Fruit fly (Drosophila melanogaster) whole organism, embryonic: ENCODE results near the gene Cwc25.

Experiments used
- Atf-2 ChIP-seq: fragments of 200-800 bp; sonication (Bioruptor generic); optimal IDR thresholded peaks from 2 replicates; lab custom pipeline; 2016; ENCODE audit warnings: missing biosample characterization, missing genetic modification characterization
- Bteb2 ChIP-seq: fragments of 200-800 bp; sonication (Bioruptor generic); optimal IDR thresholded peaks from 2 replicates; lab custom pipeline; 2016; ENCODE audit warnings: missing biosample characterization, missing genetic modification characterization
- C15 ChIP-seq: fragments of 200-800 bp; sonication (Bioruptor generic); IDR thresholded peaks from 3 replicates; pipeline ENCODE4 v1.3.6; 2022; ENCODE audit warnings: missing biosample characterization, missing genetic modification characterization
- CG10979 ChIP-seq: fragments of 200-800 bp; sonication (Bioruptor generic); optimal IDR thresholded peaks from 2 replicates; lab custom pipeline; 2018; ENCODE audit warnings: missing biosample characterization, mild to moderate bottlenecking, missing genetic modification characterization, moderate library complexity
- CG12071 ChIP-seq: fragments of 200-800 bp; sonication (Bioruptor generic); optimal IDR thresholded peaks from 3 replicates; lab custom pipeline; 2018; ENCODE audit warnings: missing biosample characterization, mild to moderate bottlenecking, missing genetic modification characterization
- CG1602 ChIP-seq: fragments of 200-800 bp; sonication (Bioruptor generic); optimal IDR thresholded peaks from 3 replicates; lab custom pipeline; 2016; ENCODE audit warnings: missing biosample characterization, missing genetic modification characterization
- CG18262 ChIP-seq: fragments of 200-800 bp; optimal IDR thresholded peaks from 3 replicates; lab custom pipeline; 2019; ENCODE audit warnings: missing biosample characterization, mild to moderate bottlenecking, missing genetic modification characterization, moderate library complexity
- CG18599 ChIP-seq: fragments of 200-800 bp; sonication (Bioruptor generic); optimal IDR thresholded peaks from 3 replicates; lab custom pipeline; 2017; ENCODE audit warnings: missing biosample characterization, missing genetic modification characterization, mild to moderate bottlenecking, moderate library complexity, missing genetic modification reagents
- CG2889 ChIP-seq: fragments of 200-800 bp; sonication (Bioruptor generic); IDR thresholded peaks from 3 replicates; pipeline ENCODE4 v1.3.6; 2022; ENCODE audit warnings: missing biosample characterization, missing genetic modification characterization
- CG3847 ChIP-seq: fragments of 200-800 bp; sonication (Bioruptor generic); IDR thresholded peaks from 2 replicates; pipeline ENCODE4 v1.3.6; 2022; ENCODE audit warnings: missing biosample characterization, missing genetic modification characterization
- CG9876 ChIP-seq: fragments of 200-800 bp; sonication (Bioruptor generic); optimal IDR thresholded peaks from 2 replicates; lab custom pipeline; 2016; ENCODE audit warnings: missing biosample characterization, missing genetic modification characterization
- CG9932 ChIP-seq: fragments of 200-800 bp; sonication (Bioruptor generic); IDR thresholded peaks from 2 replicates; pipeline ENCODE4 v1.3.6; 2022; ENCODE audit warnings: missing biosample characterization, missing genetic modification characterization
- CkIIα-i1 ChIP-seq: fragments of 200-800 bp; sonication (Bioruptor generic); IDR thresholded peaks from 2 replicates; pipeline ENCODE4 v1.3.6; 2022; ENCODE audit warnings: missing biosample characterization, missing genetic modification characterization
- Dref ChIP-seq: fragments of 200-800 bp; sonication (Bioruptor generic); IDR thresholded peaks from 2 replicates; pipeline ENCODE4 v1.3.6; 2022; ENCODE audit warnings: missing biosample characterization, missing genetic modification characterization
- Fer1 ChIP-seq: fragments of 200-800 bp; sonication (Bioruptor generic); optimal IDR thresholded peaks from 2 replicates; lab custom pipeline; 2017; ENCODE audit warnings: missing biosample characterization, mild to moderate bottlenecking, missing genetic modification characterization
- Fer3 ChIP-seq: fragments of 200-800 bp; sonication (Bioruptor generic); optimal IDR thresholded peaks from 2 replicates; lab custom pipeline; 2018; ENCODE audit warnings: missing biosample characterization, mild to moderate bottlenecking, missing genetic modification characterization, moderate library complexity
- Hey ChIP-seq: fragments of 200-800 bp; sonication (Bioruptor generic); optimal IDR thresholded peaks from 3 replicates; lab custom pipeline; 2018; ENCODE audit warnings: missing biosample characterization, mild to moderate bottlenecking, missing genetic modification characterization
- Mes4 ChIP-seq: fragments of 200-800 bp; sonication (Bioruptor generic); optimal IDR thresholded peaks from 2 replicates; lab custom pipeline; 2016; ENCODE audit warnings: missing biosample characterization, missing genetic modification characterization
- Mrtf ChIP-seq: fragments of 200-800 bp; sonication (Bioruptor generic); IDR thresholded peaks from 3 replicates; pipeline ENCODE4 v1.3.6; 2022; ENCODE audit warnings: missing biosample characterization, missing genetic modification characterization
- NFAT ChIP-seq: fragments of 200-800 bp; sonication (Bioruptor generic); IDR thresholded peaks from 2 replicates; pipeline ENCODE4 v1.3.6; 2022; ENCODE audit warnings: missing biosample characterization, missing genetic modification characterization
- Nf-YB ChIP-seq: fragments of 200-800 bp; sonication (Bioruptor generic); optimal IDR thresholded peaks from 3 replicates; lab custom pipeline; 2019; ENCODE audit warnings: missing biosample characterization, mild to moderate bottlenecking, missing genetic modification characterization, moderate library complexity
- Opbp ChIP-seq: fragments of 200-800 bp; sonication (Bioruptor generic); IDR thresholded peaks from 3 replicates; pipeline ENCODE4 v1.3.6; 2022; ENCODE audit warnings: missing biosample characterization, missing genetic modification characterization; ENCODE audit not compliant: partially characterized antibody
- Tbp ChIP-seq: fragments of >200 bp; optimal IDR thresholded peaks from 2 replicates; lab custom pipeline; 2018; ENCODE audit warnings: missing biosample characterization, missing genetic modification characterization
- Xrp1 ChIP-seq: fragments of 200-800 bp; sonication (Bioruptor generic); IDR thresholded peaks from 2 replicates; pipeline ENCODE4 v1.3.6; 2022; ENCODE audit warnings: missing biosample characterization, missing genetic modification characterization
- ash1 ChIP-seq: fragments of 200-800 bp; sonication (Bioruptor generic); optimal IDR thresholded peaks from 2 replicates; lab custom pipeline; 2018; ENCODE audit warnings: missing biosample characterization, mild to moderate bottlenecking, missing genetic modification characterization
- bcd ChIP-seq: fragments of 200-800 bp; sonication (Bioruptor generic); optimal IDR thresholded peaks from 2 replicates; lab custom pipeline; 2017; ENCODE audit warnings: missing biosample characterization, mild to moderate bottlenecking, missing genetic modification characterization
- bowl ChIP-seq: fragments of 200-800 bp; sonication (Bioruptor generic); IDR thresholded peaks from 2 replicates; pipeline ENCODE4 v1.3.6; 2022; ENCODE audit warnings: missing biosample characterization, missing genetic modification characterization
- br ChIP-seq: fragments of >200 bp; optimal IDR thresholded peaks from 2 replicates; lab custom pipeline; 2017
- crp ChIP-seq, 2 experiments: fragments of 200-800 bp; sonication (Bioruptor generic); optimal IDR thresholded peaks; 2 replicates in 1 of 2; 3 replicates in 1 of 2; lab custom pipeline; 2017; ENCODE audit warnings: missing biosample characterization in 2 of 2, missing genetic modification characterization in 2 of 2, mild to moderate bottlenecking in 1 of 2, moderate library complexity in 1 of 2
- dysf ChIP-seq: fragments of 200-800 bp; sonication (Bioruptor generic); IDR thresholded peaks from 3 replicates; pipeline ENCODE4 v1.3.6; 2022; ENCODE audit warnings: missing biosample characterization, missing genetic modification characterization
- gcm2 ChIP-seq: fragments of 200-800 bp; sonication (Bioruptor generic); optimal IDR thresholded peaks from 2 replicates; lab custom pipeline; 2016; ENCODE audit warnings: missing biosample characterization, missing genetic modification characterization
- hth ChIP-seq: fragments of >200 bp; optimal IDR thresholded peaks from 2 replicates; lab custom pipeline; 2017; ENCODE audit warnings: inconsistent platforms
- jing ChIP-seq: fragments of 200-800 bp; sonication (Bioruptor generic); optimal IDR thresholded peaks from 2 replicates; lab custom pipeline; 2018; ENCODE audit warnings: missing biosample characterization, mild to moderate bottlenecking, missing genetic modification characterization
- klu ChIP-seq: fragments of 200-800 bp; sonication (Bioruptor generic); IDR thresholded peaks from 2 replicates; pipeline ENCODE4 v1.3.6; 2022; ENCODE audit warnings: missing biosample characterization, missing genetic modification characterization
- pfk ChIP-seq: fragments of 200-800 bp; sonication (Bioruptor generic); optimal IDR thresholded peaks from 2 replicates; lab custom pipeline; 2018; ENCODE audit warnings: missing biosample characterization, mild to moderate bottlenecking, missing genetic modification characterization, moderate library complexity
- pnt ChIP-seq: fragments of 200-800 bp; sonication (Bioruptor generic); optimal IDR thresholded peaks from 3 replicates; lab custom pipeline; 2016; ENCODE audit warnings: missing biosample characterization, missing genetic modification characterization
- ranshi ChIP-seq: fragments of 200-800 bp; sonication (Bioruptor generic); IDR thresholded peaks from 2 replicates; pipeline ENCODE4 v1.3.6; 2022; ENCODE audit warnings: missing biosample characterization, missing genetic modification characterization
- shn ChIP-seq: fragments of 200-800 bp; sonication (Bioruptor generic); optimal IDR thresholded peaks from 3 replicates; lab custom pipeline; 2016; ENCODE audit warnings: missing biosample characterization, missing genetic modification characterization
- sima ChIP-seq: fragments of 200-800 bp; sonication (Bioruptor generic); optimal IDR thresholded peaks from 2 replicates; lab custom pipeline; 2016; ENCODE audit warnings: missing biosample characterization, missing genetic modification characterization
- slp2 ChIP-seq: fragments of 200-800 bp; sonication (Bioruptor generic); optimal IDR thresholded peaks from 2 replicates; lab custom pipeline; 2016; ENCODE audit warnings: missing biosample characterization, missing genetic modification characterization
- so ChIP-seq: fragments of 200-800 bp; sonication (Bioruptor generic); IDR thresholded peaks from 3 replicates; pipeline ENCODE4 v1.3.6; 2022; ENCODE audit warnings: missing biosample characterization, missing genetic modification characterization
- tin ChIP-seq: fragments of 200-800 bp; sonication (Bioruptor generic); optimal IDR thresholded peaks from 3 replicates; lab custom pipeline; 2016; ENCODE audit warnings: missing biosample characterization, missing genetic modification characterization
- tup ChIP-seq: fragments of 200-800 bp; sonication (Bioruptor generic); optimal IDR thresholded peaks from 2 replicates; lab custom pipeline; 2016; ENCODE audit warnings: missing biosample characterization, mild to moderate bottlenecking, missing genetic modification characterization, moderate library complexity
- vvl ChIP-seq: fragments of 200-800 bp; sonication (Bioruptor generic); IDR thresholded peaks from 2 replicates; pipeline ENCODE4 v1.3.6; 2022; ENCODE audit warnings: missing biosample characterization, missing genetic modification characterization
- zf30C ChIP-seq: fragments of 200-800 bp; sonication (Bioruptor generic); optimal IDR thresholded peaks from 3 replicates; lab custom pipeline; 2018; ENCODE audit warnings: missing biosample characterization, mild to moderate bottlenecking, missing genetic modification characterization
- zfh1 ChIP-seq: fragments of 200-800 bp; sonication (Bioruptor generic); IDR thresholded peaks from 3 replicates; pipeline ENCODE4 v1.3.6; 2022; ENCODE audit warnings: missing biosample characterization, missing genetic modification characterization

The Cwc25 gene

DNA sequence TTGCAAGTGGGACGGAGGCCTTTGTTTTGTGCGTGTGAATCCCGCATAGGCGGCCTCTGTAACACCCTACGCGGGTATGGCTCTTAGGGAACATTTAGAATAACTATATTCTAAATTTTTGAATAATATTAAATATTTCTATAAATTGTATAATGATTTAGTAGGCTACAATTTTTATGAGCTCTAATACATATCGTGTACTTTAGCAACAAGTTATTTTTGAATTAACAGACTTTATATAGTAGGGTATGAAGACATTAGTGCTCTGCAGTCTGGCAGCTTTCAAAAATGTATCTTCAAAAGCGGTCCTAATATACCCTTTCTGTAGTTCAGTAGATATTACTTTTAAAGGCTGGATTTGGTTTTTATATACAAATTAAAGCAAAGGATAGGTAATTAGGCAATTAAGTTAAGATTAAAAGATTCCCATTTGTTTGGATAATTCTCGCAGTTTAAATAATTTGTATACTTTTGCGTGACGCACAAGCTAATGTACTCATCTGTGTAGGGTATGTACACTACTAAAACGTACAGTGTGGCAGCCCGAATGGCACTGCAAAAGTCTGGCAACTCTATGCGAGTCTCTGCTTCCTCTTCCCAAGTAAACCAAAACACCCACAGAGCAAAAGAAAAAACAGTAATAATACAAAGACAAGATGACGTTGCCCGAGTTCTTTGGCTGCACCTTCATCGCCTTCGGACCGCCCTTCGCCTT lies 20.9 kb downstream of the Cwc25 start, which contains the start of the genes Snx21 and aph-1 (continued):
- TF ChIP-seq gcm2 (peak; percentile 32), so (GFP tag; lab: Robert Waterston, UW) (peak; percentile 90), tin (GFP tag; lab: Kevin White, UChicago) (peak; percentile 87), ash1 (GFP tag; lab: Kevin White, UChicago) (no peak), zfh1 (GFP tag; lab: Robert Waterston, UW) (peak; percentile 86), dysf (GFP tag; lab: Robert Waterston, UW) (peak; percentile 94), sima (GFP tag; lab: Kevin White, UChicago) (no peak), CG9876 (GFP tag; lab: Kevin White, UChicago) (peak; percentile 82), CG2889 (GFP tag; lab: Robert Waterston, UW) (peak; percentile 76), NFAT (GFP tag; lab: Robert Waterston, UW) (peak; percentile 87), hth (lab: Kevin White, UChicago) (no peak), CkIIα-i1 (no peak), shn (GFP tag; lab: Kevin White, UChicago) (peak; percentile 93), bowl (GFP tag; lab: Robert Waterston, UW) (peak; percentile 33; the same call in 1 of the 2 replicates), CG1602 (GFP tag; lab: Kevin White, UChicago) (peak; percentile 92), CG18262 (tag; lab: Kevin White, UChicago) (peak; percentile 93), Xrp1 (GFP tag; lab: Robert Waterston, UW) (peak; percentile 94), CG10979 (peak; percentile 91), Tbp (no peak), Atf-2 (peak; percentile 85), bcd (GFP tag; lab: Kevin White, UChicago) (peak; percentile 91), CG12071 (GFP tag; lab: Kevin White, UChicago) (peak; percentile 63), C15 (GFP tag; lab: Robert Waterston, UW) (peak; percentile 62; the same call in 2 of the 3 replicates), Bteb2 (GFP tag; lab: Kevin White, UChicago) (peak; percentile 79), Hey (tag; lab: Kevin White, UChicago) (peak; percentile 57), CG9932 (GFP tag; lab: Robert Waterston, UW) (peak; percentile 90), Mes4 (GFP tag; lab: Kevin White, UChicago) (peak; percentile 77), Fer3 (tag; lab: Kevin White, UChicago) (peak; percentile 93), klu (GFP tag; lab: Robert Waterston, UW) (peak; percentile 86), Opbp (no peak), pfk (GFP tag; lab: Kevin White, UChicago) (peak; percentile 12), CG3847 (GFP tag; lab: Robert Waterston, UW) (peak; percentile 85), CG18599 (GFP tag; lab: Kevin White, UChicago) (peak; percentile 93), jing (GFP tag; lab: Kevin White, UChicago) (peak; percentile 65), tup (GFP tag; lab: Kevin White, UChicago) (peak; percentile 76), ranshi (GFP tag; lab: Robert Waterston, UW) (peak; percentile 89), Mrtf (peak; percentile 77), vvl (GFP tag; lab: Robert Waterston, UW) (peak; percentile 94), pnt (peak; percentile 89), Dref (GFP tag; lab: Robert Waterston, UW) (peak; percentile 38), Fer1 (GFP tag; lab: Kevin White, UChicago) (peak; percentile 93), br (lab: Kevin White, UChicago) (no peak), slp2 (GFP tag; lab: Kevin White, UChicago) (peak; percentile 78), zf30C (no peak), Nf-YB (GFP tag; lab: Kevin White, UChicago) (peak; percentile 78), crp (GFP tag; optimal IDR thresholded peaks at IDR 0.05; lab: Kevin White, UChicago) (peak in 1 of 2 experiments; percentile 54)
- TF ChIP-seq, all 482 proteins: peak for 427
